Worm (Caenorhabditis elegans) whole organism, L3 larva: Measurements from ENCODE around the gene srw-22.

Source experiments
- R02D3.7 ChIP-seq: fragments of 150-350 bp; optimal IDR thresholded peaks from 2 replicates; lab custom pipeline; 2014; ENCODE audit warnings: missing biosample characterization, missing genetic modification characterization
- ZK546.5 ChIP-seq: sonication (generic microtip); optimal IDR thresholded peaks from 2 replicates; lab custom pipeline; 2017; ENCODE audit warnings: missing biosample characterization, missing genetic modification characterization
- aly-2 ChIP-seq: fragments of 150-350 bp; optimal IDR thresholded peaks from 2 replicates; lab custom pipeline; 2014; ENCODE audit warnings: missing biosample characterization, missing genetic modification characterization
- ceh-16 ChIP-seq: sonication (generic microtip); optimal IDR thresholded peaks from 2 replicates; lab custom pipeline; 2017; ENCODE audit warnings: missing biosample characterization, missing genetic modification characterization
- ceh-28 ChIP-seq: fragments of 150-350 bp; optimal IDR thresholded peaks from 2 replicates; lab custom pipeline; 2014; ENCODE audit warnings: missing biosample characterization, missing genetic modification reagents, missing genetic modification characterization
- ceh-82 ChIP-seq: fragments of 150-350 bp; optimal IDR thresholded peaks from 2 replicates; lab custom pipeline; 2014; ENCODE audit warnings: missing biosample characterization, missing genetic modification characterization
- daf-12 ChIP-seq: fragments of 150-350 bp; optimal IDR thresholded peaks from 2 replicates; lab custom pipeline; 2014; ENCODE audit warnings: missing biosample characterization, missing genetic modification reagents, missing genetic modification characterization
- egl-5 ChIP-seq: fragments of 150-350 bp; optimal IDR thresholded peaks from 2 replicates; lab custom pipeline; 2017; ENCODE audit warnings: missing biosample characterization, missing genetic modification reagents, missing genetic modification characterization, inconsistent platforms
- elt-1 ChIP-seq: fragments of 150-350 bp; optimal IDR thresholded peaks from 2 replicates; lab custom pipeline; 2014; ENCODE audit warnings: missing biosample characterization, missing genetic modification characterization
- elt-2 ChIP-seq: sonication (generic microtip); optimal IDR thresholded peaks from 2 replicates; lab custom pipeline; 2016; ENCODE audit warnings: missing genetic modification reagents, mild to moderate bottlenecking, missing genetic modification characterization, missing compliant biosample characterization
- elt-3 ChIP-seq, 3 experiments: fragments of 150-350 bp in 1 of 3; sonication (generic microtip) in 2 of 3; optimal IDR thresholded peaks; 2 replicates in 2 of 3; 4 replicates in 1 of 3; lab custom pipeline; 2014 to 2017; ENCODE audit warnings: missing biosample characterization in 3 of 3, missing genetic modification characterization in 3 of 3
- eor-1 ChIP-seq, 2 experiments: fragments of 150-350 bp; optimal IDR thresholded peaks; 2 replicates each; lab custom pipeline; 2014 to 2018; ENCODE audit warnings: missing biosample characterization in 2 of 2, missing genetic modification characterization in 2 of 2
- fkh-10 ChIP-seq: sonication (generic microtip); optimal IDR thresholded peaks from 2 replicates; lab custom pipeline; 2017; ENCODE audit warnings: missing biosample characterization, missing genetic modification reagents, missing genetic modification characterization
- fkh-2 ChIP-seq: fragments of 150-350 bp; optimal IDR thresholded peaks from 2 replicates; lab custom pipeline; 2014; ENCODE audit warnings: missing biosample characterization, missing genetic modification reagents, missing genetic modification characterization
- fos-1 ChIP-seq: fragments of 150-350 bp; optimal IDR thresholded peaks from 2 replicates; lab custom pipeline; 2014; ENCODE audit warnings: missing biosample characterization, missing genetic modification characterization
- hmg-11 ChIP-seq: sonication (generic microtip); optimal IDR thresholded peaks from 2 replicates; lab custom pipeline; 2016; ENCODE audit warnings: missing genetic modification characterization, missing compliant biosample characterization
- lin-15B ChIP-seq: fragments of 150-350 bp; optimal IDR thresholded peaks from 2 replicates; lab custom pipeline; 2014; ENCODE audit warnings: missing biosample characterization, missing genetic modification characterization
- lsy-12 ChIP-seq: sonication (generic microtip); optimal IDR thresholded peaks from 2 replicates; lab custom pipeline; 2016; ENCODE audit warnings: mild to moderate bottlenecking, missing genetic modification characterization, missing compliant biosample characterization
- mml-1 ChIP-seq: fragments of 150-350 bp; sonication (generic microtip); optimal IDR thresholded peaks from 3 replicates; lab custom pipeline; 2014; ENCODE audit warnings: missing biosample characterization, missing genetic modification characterization
- nhr-11 ChIP-seq: fragments of 150-350 bp; optimal IDR thresholded peaks from 2 replicates; lab custom pipeline; 2014; ENCODE audit warnings: missing biosample characterization, missing genetic modification characterization
- nhr-12 ChIP-seq: fragments of 150-350 bp; optimal IDR thresholded peaks from 2 replicates; lab custom pipeline; 2014; ENCODE audit warnings: missing biosample characterization, missing genetic modification characterization
- nhr-23 ChIP-seq: fragments of 150-350 bp; optimal IDR thresholded peaks from 2 replicates; lab custom pipeline; 2014; ENCODE audit warnings: missing biosample characterization, missing genetic modification reagents, missing genetic modification characterization
- nhr-237 ChIP-seq: fragments of 150-350 bp; optimal IDR thresholded peaks from 2 replicates; lab custom pipeline; 2014; ENCODE audit warnings: missing biosample characterization, missing genetic modification characterization
- nhr-25 ChIP-seq: sonication (generic microtip); optimal IDR thresholded peaks from 2 replicates; lab custom pipeline; 2017; ENCODE audit warnings: missing biosample characterization, missing genetic modification characterization
- nhr-43 ChIP-seq: sonication (generic microtip); optimal IDR thresholded peaks from 2 replicates; lab custom pipeline; 2016; ENCODE audit warnings: mild to moderate bottlenecking, missing genetic modification characterization, missing compliant biosample characterization; ENCODE audit not compliant: poor library complexity, severe bottlenecking
- nhr-67 ChIP-seq: fragments of 150-350 bp; optimal IDR thresholded peaks from 2 replicates; lab custom pipeline; 2014; ENCODE audit warnings: missing biosample characterization, missing genetic modification characterization
- nhr-76 ChIP-seq: fragments of 150-350 bp; sonication (generic microtip); optimal IDR thresholded peaks from 5 replicates; lab custom pipeline; 2014; ENCODE audit warnings: missing biosample characterization, missing genetic modification characterization
- nhr-77 ChIP-seq: fragments of 150-350 bp; optimal IDR thresholded peaks from 2 replicates; lab custom pipeline; 2014; ENCODE audit warnings: missing biosample characterization, missing genetic modification characterization
- pha-4 ChIP-seq: fragments of 150-350 bp; optimal IDR thresholded peaks from 2 replicates; lab custom pipeline; 2014; ENCODE audit warnings: missing biosample characterization, missing genetic modification reagents, missing genetic modification characterization
- pqm-1 ChIP-seq: fragments of 150-350 bp; optimal IDR thresholded peaks from 2 replicates; lab custom pipeline; 2017; ENCODE audit warnings: missing biosample characterization, missing genetic modification characterization, inconsistent platforms
- sea-2 ChIP-seq: fragments of 150-350 bp; sonication (generic microtip); optimal IDR thresholded peaks from 4 replicates; lab custom pipeline; 2014; ENCODE audit warnings: missing biosample characterization, missing genetic modification reagents, missing genetic modification characterization
- snpc-4 ChIP-seq: fragments of 150-350 bp; optimal IDR thresholded peaks from 2 replicates; lab custom pipeline; 2014; ENCODE audit warnings: missing biosample characterization, missing genetic modification characterization
- tbx-2 ChIP-seq: sonication (generic microtip); optimal IDR thresholded peaks from 2 replicates; lab custom pipeline; 2016; ENCODE audit warnings: mild to moderate bottlenecking, missing genetic modification characterization, missing compliant biosample characterization
- unc-39 ChIP-seq: sonication (generic microtip); optimal IDR thresholded peaks from 4 replicates; lab custom pipeline; 2017; ENCODE audit warnings: missing biosample characterization, missing genetic modification characterization
- unc-62 ChIP-seq: fragments of 150-350 bp; sonication (generic microtip); optimal IDR thresholded peaks from 4 replicates; lab custom pipeline; 2014; ENCODE audit warnings: missing biosample characterization, missing genetic modification reagents, missing genetic modification characterization

The srw-22 gene

DNA sequence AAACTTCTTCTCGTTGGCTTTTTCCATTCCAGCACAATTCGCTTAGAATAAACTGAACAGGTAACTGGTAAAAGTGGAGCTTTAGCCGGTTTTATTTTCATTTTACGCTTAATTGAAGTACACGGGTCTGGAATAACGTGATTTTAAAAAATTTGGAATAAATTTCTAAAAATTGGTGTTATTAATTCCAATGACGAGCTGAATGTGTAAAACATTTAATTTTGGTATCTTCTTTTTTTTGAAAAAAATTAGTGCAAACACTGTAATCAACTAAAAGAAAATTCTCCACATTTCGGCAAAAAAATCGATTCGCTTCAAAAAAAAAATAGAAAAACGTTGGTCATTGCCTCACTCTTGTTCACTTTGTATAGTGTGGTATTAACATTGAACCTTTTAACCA is 3.9 kb downstream of the srw-22 start, which contains the start of gene T10H4.4:
TSS of gene T10H4.4 (minus strand) at position 101 of the 400 bp plus-strand sequence.
- TF ChIP-seq eor-1 (tag; optimal IDR thresholded peaks at IDR 0.05; lab: Kevin White, UChicago) (no peak), aly-2 (tag; lab: Kevin White, UChicago) (no peak), sea-2 (no peak), nhr-25 (no peak), unc-62 (GFP tag; lab: Kevin White, UChicago) (no peak), fkh-10 (GFP tag; lab: Kevin White, UChicago) (no peak), snpc-4 (tag; lab: Kevin White, UChicago) (no peak), pha-4 (tag; lab: Kevin White, UChicago) (no peak), elt-2 (tag; lab: Kevin White, UChicago) (no peak), pqm-1 (no peak), nhr-76 (no peak), nhr-11 (tag; lab: Kevin White, UChicago) (no peak), lsy-12 (tag; lab: Kevin White, UChicago) (no peak)

DNA sequence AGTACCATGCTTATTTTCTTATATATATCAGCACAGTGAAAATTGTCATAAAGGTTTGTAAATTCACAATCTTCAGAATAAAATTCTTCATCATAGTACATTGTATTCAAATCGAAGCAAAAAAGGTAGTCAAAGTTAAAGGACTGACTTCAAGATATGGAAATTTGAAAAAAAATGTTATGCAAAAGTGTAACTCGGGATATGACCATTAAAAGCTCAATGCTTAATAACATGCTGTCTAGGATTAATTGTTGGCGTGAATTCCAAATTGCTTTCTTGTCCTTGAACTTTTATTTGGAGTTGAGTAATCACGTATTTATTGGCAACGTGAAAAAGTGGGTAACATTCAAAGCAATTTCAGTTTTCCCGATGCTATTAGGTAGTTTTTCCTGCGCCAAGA is 6.4 kb downstream of the srw-22 start, which contains the start of gene srw-16:
TSS of gene srw-16 (minus strand) at position 101 of the 400 bp plus-strand sequence.
- TF ChIP-seq ceh-28 (tag; lab: Kevin White, UChicago) (no peak), egl-5 (no peak), tbx-2 (tag; lab: Kevin White, UChicago) (no peak), fkh-2 (tag; lab: Kevin White, UChicago) (no peak), nhr-67 (tag; lab: Kevin White, UChicago) (no peak), elt-1 (tag; lab: Kevin White, UChicago) (no peak), sea-2 (no peak), nhr-23 (no peak), mml-1 (no peak), elt-3 (tag; optimal IDR thresholded peaks at IDR 0.05; lab: Kevin White, UChicago) (no peak), nhr-43 (no peak), nhr-77 (no peak), ceh-16 (tag; lab: Kevin White, UChicago) (no peak), nhr-11 (tag; lab: Kevin White, UChicago) (no peak), fkh-10 (GFP tag; lab: Kevin White, UChicago) (no peak), aly-2 (tag; lab: Kevin White, UChicago) (no peak), nhr-25 (no peak), eor-1 (tag; optimal IDR thresholded peaks at IDR 0.05; lab: Kevin White, UChicago) (no peak), nhr-237 (tag; lab: Kevin White, UChicago) (no peak)

DNA sequence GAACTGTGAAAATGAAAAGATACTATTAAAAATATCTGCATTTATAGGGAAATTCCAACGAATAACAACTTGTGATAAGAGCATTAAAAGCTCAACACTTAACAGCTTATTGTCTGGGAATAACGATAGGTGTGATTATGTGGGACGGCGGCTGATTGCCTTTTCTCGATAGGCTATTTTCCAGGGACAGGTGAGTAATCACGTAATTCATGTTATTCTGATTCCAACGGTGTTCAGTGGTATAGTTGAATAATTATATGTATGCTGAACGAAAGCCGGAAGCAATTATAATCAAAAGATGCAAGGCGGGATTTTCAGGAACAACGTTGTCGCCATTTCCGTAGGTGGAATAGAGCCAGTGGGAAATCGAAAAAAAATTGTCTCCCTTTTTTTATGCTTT is 8.5 kb downstream of the srw-22 start, which contains the start of gene srw-17:
TSS of gene srw-17 (minus strand) at position 101 of the 400 bp plus-strand sequence.
- TF ChIP-seq nhr-76 (no peak), nhr-12 (tag; lab: Kevin White, UChicago) (no peak), ZK546.5 (tag; lab: Kevin White, UChicago) (no peak), fkh-10 (GFP tag; lab: Kevin White, UChicago) (no peak), lin-15B (tag; lab: Kevin White, UChicago) (no peak), ceh-82 (no peak), R02D3.7 (tag; lab: Kevin White, UChicago) (no peak), elt-3 (tag; optimal IDR thresholded peaks at IDR 0.05; lab: Kevin White, UChicago) (no peak), nhr-11 (tag; lab: Kevin White, UChicago) (no peak), nhr-23 (no peak)
- TF ChIP-seq, all 47 proteins: peak for 0

DNA sequence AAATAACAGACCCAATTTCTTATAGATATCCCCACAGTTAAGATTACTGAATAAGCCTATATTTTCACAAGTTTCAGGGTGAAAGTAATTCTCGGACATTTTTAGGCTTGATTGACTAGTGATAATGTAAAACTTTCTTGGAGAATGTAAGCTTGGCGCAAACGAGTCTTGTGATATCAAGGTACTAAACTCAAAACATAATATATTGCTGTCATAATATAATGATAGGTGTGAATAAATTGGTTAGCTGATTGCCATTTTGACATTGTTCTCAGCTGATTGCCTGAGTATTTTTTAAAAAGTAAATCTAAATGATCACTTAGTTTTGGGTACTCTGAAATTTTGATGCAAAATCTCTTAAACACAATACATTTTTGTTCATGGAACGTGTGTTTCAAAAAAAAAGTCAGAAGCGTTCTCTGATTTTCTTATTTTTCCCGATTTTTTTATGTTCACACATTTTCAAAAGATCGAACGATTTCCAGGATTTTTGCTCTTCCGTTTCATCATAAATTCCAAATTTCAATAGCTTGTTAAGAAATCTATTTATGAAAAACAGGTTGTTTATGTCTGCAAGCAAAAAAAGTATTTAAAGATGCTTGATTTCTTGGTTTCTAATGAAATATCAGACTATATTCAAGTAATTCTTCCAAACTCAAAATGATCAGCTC is 13.0 kb downstream of the srw-22 start, which contains the start of the genes srw-19 and srx-51:
TSS of gene srw-19 (minus strand) at position 101 of the 671 bp plus-strand sequence.
TSS of gene srx-51 (plus strand) at position 621 of the 671 bp plus-strand sequence.
- TF ChIP-seq nhr-77 (no peak), nhr-76 (no peak), elt-2 (tag; lab: Kevin White, UChicago) (no peak), nhr-23 (no peak), elt-1 (tag; lab: Kevin White, UChicago) (no peak), ceh-28 (tag; lab: Kevin White, UChicago) (no peak), eor-1 (tag; optimal IDR thresholded peaks at IDR 0.05; lab: Kevin White, UChicago) (no peak), nhr-237 (tag; lab: Kevin White, UChicago) (no peak), unc-39 (tag; lab: Kevin White, UChicago) (no peak), daf-12 (tag; lab: Kevin White, UChicago) (no peak), nhr-43 (no peak), hmg-11 (tag; lab: Kevin White, UChicago) (no peak), R02D3.7 (tag; lab: Kevin White, UChicago) (no peak), sea-2 (no peak), fos-1 (tag; lab: Kevin White, UChicago) (no peak), ceh-82 (no peak), ceh-16 (tag; lab: Kevin White, UChicago) (no peak)
